Worm (Caenorhabditis elegans) whole organism, L4/young adult: ENCODE data around the gene F10E9.4.
"Not testable (repeated sequence)": the region's sequence is repeated elsewhere in the genome, so short reads cannot be mapped to it uniquely, and the experiment has no call there.

Experiments used
- dao-5 ChIP-seq: sonication (generic microtip); optimal IDR thresholded peaks from 2 replicates; lab custom pipeline; 2016; ENCODE audit warnings: missing genotype, missing genetic modification characterization, moderate library complexity, missing compliant biosample characterization
- him-1 ChIP-seq: sonication (generic microtip); optimal IDR thresholded peaks from 2 replicates; lab custom pipeline; 2016; ENCODE audit warnings: missing genotype, missing genetic modification reagents, missing genetic modification characterization, missing compliant biosample characterization

DNA sequence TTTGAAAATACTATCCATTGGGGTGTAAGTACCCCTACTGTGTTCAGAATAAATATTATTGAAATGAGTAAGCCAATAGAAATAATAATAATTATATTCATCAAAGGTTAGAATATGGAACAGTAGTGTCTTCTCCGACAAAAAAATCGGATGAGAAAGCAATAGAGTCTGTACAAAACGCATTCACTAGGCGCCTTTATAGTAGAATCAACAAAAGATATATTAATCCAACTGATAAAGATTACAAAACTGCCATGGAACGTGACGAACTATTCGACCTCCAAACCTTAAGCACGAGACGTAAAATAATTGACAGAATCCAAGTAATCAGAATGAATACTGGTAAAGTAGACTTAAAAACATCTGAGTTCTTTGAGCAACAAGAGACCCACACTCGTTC is 39.5 kb downstream of the F10E9.4 start, which contains the start of gene clc-29:
- not testable (repeated sequence) for TF ChIP-seq dao-5 (tag; lab: Kevin White, UChicago); him-1
